Worm (Caenorhabditis elegans) whole organism, L4 larva: ENCODE results near the gene F53C11.9.

Experiments
- F26F4.8 ChIP-seq: fragments of 200-800 bp; sonication (Bioruptor generic); conservative IDR thresholded peaks from 2 replicates; pipeline ENCODE4 v1.3.6; 2022; ENCODE audit warnings: missing genetic modification characterization, missing compliant biosample characterization
- R02D3.7 ChIP-seq: fragments of 150-350 bp; sonication (generic microtip); optimal IDR thresholded peaks from 3 replicates; lab custom pipeline; 2014; ENCODE audit warnings: missing biosample characterization, missing genetic modification characterization
- Y5F2A.4 ChIP-seq: fragments of 200-800 bp; sonication (Bioruptor generic); optimal IDR thresholded peaks from 2 replicates; lab custom pipeline; 2018; ENCODE audit warnings: mild to moderate bottlenecking, missing genetic modification characterization, missing compliant biosample characterization
- Y75B8A.6 ChIP-seq: fragments of 200-800 bp; sonication (Bioruptor generic); IDR thresholded peaks from 2 replicates; pipeline ENCODE4 v1.3.6; 2022; ENCODE audit warnings: missing genetic modification reagents, missing genetic modification characterization, missing compliant biosample characterization
- aha-1 ChIP-seq: fragments of 150-350 bp; peaks from one replicate; lab custom pipeline; 2014; ENCODE audit warnings: missing biosample characterization, missing genetic modification characterization
- aly-2 ChIP-seq: sonication (generic microtip); optimal IDR thresholded peaks from 2 replicates; lab custom pipeline; 2018; ENCODE audit warnings: missing biosample characterization, missing genetic modification characterization
- arid-1 ChIP-seq: fragments of 200-800 bp; sonication (Bioruptor generic); conservative IDR thresholded peaks from 2 replicates; pipeline ENCODE4 v1.3.6; 2022; ENCODE audit warnings: missing genetic modification reagents, missing genetic modification characterization, missing compliant biosample characterization
- ces-1 ChIP-seq: fragments of 150-350 bp; sonication (generic microtip); optimal IDR thresholded peaks from 4 replicates; lab custom pipeline; 2014; ENCODE audit warnings: missing biosample characterization, missing genetic modification reagents, missing genetic modification characterization
- daf-16 ChIP-seq, 3 experiments: sonication (generic microtip); optimal IDR thresholded peaks; 2 replicates each; lab custom pipeline; 2016 to 2017; ENCODE audit warnings: missing genetic modification characterization in 3 of 3, missing genetic modification reagents in 3 of 3, mild to moderate bottlenecking in 2 of 3, missing compliant biosample characterization in 2 of 3, missing biosample characterization in 1 of 3, moderate library complexity in 1 of 3
- dmd-6 ChIP-seq: fragments of 200-800 bp; sonication (Bioruptor generic); IDR thresholded peaks from 2 replicates; pipeline ENCODE4 v1.3.6; 2022; ENCODE audit warnings: missing genetic modification reagents, missing genetic modification characterization, missing compliant biosample characterization
- dve-1 ChIP-seq: sonication (generic microtip); optimal IDR thresholded peaks from 2 replicates; lab custom pipeline; 2017; ENCODE audit warnings: antibody characterized with exemption, mild to moderate bottlenecking, missing genetic modification characterization, missing compliant biosample characterization; ENCODE audit not compliant: insufficient read depth
- hif-1 ChIP-seq, 2 experiments: sonication (generic microtip); optimal IDR thresholded peaks; 2 replicates each; lab custom pipeline; 2016 to 2017; ENCODE audit warnings: missing compliant biosample characterization in 2 of 2, missing genetic modification characterization in 2 of 2, missing genetic modification reagents in 2 of 2, missing genotype in 2 of 2, mild to moderate bottlenecking in 1 of 2
- hlh-11 ChIP-seq: fragments of 200-800 bp; sonication (Bioruptor generic); optimal IDR thresholded peaks from 2 replicates; lab custom pipeline; 2018; ENCODE audit warnings: mild to moderate bottlenecking, missing genetic modification characterization, missing compliant biosample characterization
- hlh-30 ChIP-seq: sonication (generic microtip); optimal IDR thresholded peaks from 2 replicates; lab custom pipeline; 2017; ENCODE audit warnings: antibody characterized with exemption, mild to moderate bottlenecking, missing genetic modification characterization, missing compliant biosample characterization; ENCODE audit not compliant: insufficient read depth
- lin-13 ChIP-seq: fragments of 150-350 bp; optimal IDR thresholded peaks from 2 replicates; lab custom pipeline; 2014; ENCODE audit warnings: missing biosample characterization, missing genetic modification reagents, missing genetic modification characterization
- lin-15B ChIP-seq: fragments of 150-350 bp; sonication (generic microtip); optimal IDR thresholded peaks from 3 replicates; lab custom pipeline; 2014; ENCODE audit warnings: missing biosample characterization, missing genetic modification characterization
- lin-29 ChIP-seq: fragments of 200-800 bp; sonication (Bioruptor generic); IDR thresholded peaks from 2 replicates; pipeline ENCODE4 v1.3.6; 2022; ENCODE audit warnings: missing genetic modification reagents, missing genetic modification characterization, missing compliant biosample characterization
- lir-3 ChIP-seq: sonication (generic microtip); optimal IDR thresholded peaks from 2 replicates; lab custom pipeline; 2016; ENCODE audit warnings: mild to moderate bottlenecking, missing genetic modification characterization, missing compliant biosample characterization
- madf-9 ChIP-seq: fragments of 200-800 bp; sonication (Bioruptor generic); conservative IDR thresholded peaks from 2 replicates; pipeline ENCODE4 v1.3.6; 2022; ENCODE audit warnings: missing genetic modification reagents, missing genetic modification characterization, missing compliant biosample characterization
- mep-1 ChIP-seq: fragments of 150-350 bp; sonication (generic microtip); optimal IDR thresholded peaks from 3 replicates; lab custom pipeline; 2014; ENCODE audit warnings: missing biosample characterization, missing genetic modification characterization
- mxl-2 ChIP-seq: fragments of 200-800 bp; sonication (Bioruptor generic); conservative IDR thresholded peaks from 2 replicates; pipeline ENCODE4 v1.3.6; 2022; ENCODE audit warnings: missing genetic modification reagents, missing genetic modification characterization, missing compliant biosample characterization
- mxl-3 ChIP-seq: fragments of 200-800 bp; sonication (Bioruptor generic); optimal IDR thresholded peaks from 2 replicates; lab custom pipeline; 2018; ENCODE audit warnings: mild to moderate bottlenecking, missing genetic modification characterization, missing compliant biosample characterization
- nhr-10 ChIP-seq: fragments of 150-350 bp; optimal IDR thresholded peaks from 2 replicates; lab custom pipeline; 2014; ENCODE audit warnings: missing biosample characterization, missing genetic modification characterization
- nhr-102 ChIP-seq: sonication (generic microtip); optimal IDR thresholded peaks from 2 replicates; lab custom pipeline; 2016; ENCODE audit warnings: mild to moderate bottlenecking, missing genetic modification characterization, moderate library complexity, missing compliant biosample characterization
- nhr-11 ChIP-seq: fragments of 150-350 bp; optimal IDR thresholded peaks from 2 replicates; lab custom pipeline; 2014; ENCODE audit warnings: missing biosample characterization, missing genetic modification characterization
- nhr-28 ChIP-seq: fragments of 150-350 bp; optimal IDR thresholded peaks from 2 replicates; lab custom pipeline; 2014; ENCODE audit warnings: missing biosample characterization, missing genetic modification characterization
- nhr-41 ChIP-seq: fragments of 200-800 bp; sonication (Bioruptor generic); IDR thresholded peaks from 2 replicates; pipeline ENCODE4 v1.3.6; 2022; ENCODE audit warnings: missing genetic modification reagents, missing genetic modification characterization, missing compliant biosample characterization
- nhr-48 ChIP-seq: sonication (generic microtip); optimal IDR thresholded peaks from 2 replicates; lab custom pipeline; 2016; ENCODE audit warnings: mild to moderate bottlenecking, missing genetic modification characterization, missing compliant biosample characterization
- nhr-6 ChIP-seq: fragments of 150-350 bp; optimal IDR thresholded peaks from 2 replicates; lab custom pipeline; 2014; ENCODE audit warnings: missing biosample characterization, missing genetic modification characterization
- nhr-77 ChIP-seq: fragments of 150-350 bp; optimal IDR thresholded peaks from 2 replicates; lab custom pipeline; 2014; ENCODE audit warnings: missing biosample characterization, missing genetic modification characterization
- php-3 ChIP-seq: fragments of 200-800 bp; sonication (Bioruptor generic); IDR thresholded peaks from 2 replicates; pipeline ENCODE4 v1.3.6; 2022; ENCODE audit warnings: missing genetic modification reagents, missing genetic modification characterization, missing compliant biosample characterization
- pqm-1 ChIP-seq: sonication (generic microtip); optimal IDR thresholded peaks from 2 replicates; lab custom pipeline; 2017; ENCODE audit warnings: missing biosample characterization, missing genetic modification characterization
- spr-3 ChIP-seq: fragments of 200-800 bp; sonication (Bioruptor generic); optimal IDR thresholded peaks from 2 replicates; lab custom pipeline; 2018; ENCODE audit warnings: mild to moderate bottlenecking, missing genetic modification characterization, missing compliant biosample characterization
- unc-62 ChIP-seq, 3 experiments: fragments of 150-350 bp in 1 of 3; sonication (generic microtip); optimal IDR thresholded peaks in 2 of 3; peaks in 1 of 3; 1 replicate in 1 of 3; 2 replicates in 2 of 3; lab custom pipeline; 2014 to 2017; ENCODE audit warnings: missing biosample characterization in 3 of 3, missing genetic modification characterization in 3 of 3, missing genetic modification reagents in 3 of 3, missing genotype in 1 of 3
- zip-2 ChIP-seq: fragments of 150-350 bp; optimal IDR thresholded peaks from 2 replicates; lab custom pipeline; 2014; ENCODE audit warnings: missing biosample characterization, missing genetic modification characterization

Gene F53C11.9

DNA sequence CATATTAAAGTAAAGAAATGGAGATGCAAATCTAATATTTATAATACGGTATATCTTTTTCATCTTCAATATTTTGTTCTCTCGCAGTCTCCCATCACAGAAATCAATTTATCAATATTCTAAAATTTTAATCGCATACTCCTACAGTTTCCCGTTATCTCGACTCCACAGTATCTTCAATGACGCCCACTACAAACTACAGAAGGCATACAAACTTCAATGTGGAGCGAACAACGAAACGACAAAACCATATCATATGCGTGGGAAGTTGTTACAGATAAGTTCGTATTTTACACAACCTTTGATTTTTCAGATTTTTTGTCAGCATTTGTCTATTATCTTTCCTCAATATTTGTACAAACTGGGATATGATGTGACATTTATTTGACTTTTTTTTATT, 37.9 kb upstream of the F53C11.9 start (continued):
- TF ChIP-seq nhr-41 (GFP tag; lab: Robert Waterston, UW) (no peak), R02D3.7 (no peak), mxl-3 (GFP tag; lab: Kevin White, UChicago) (no peak)

DNA sequence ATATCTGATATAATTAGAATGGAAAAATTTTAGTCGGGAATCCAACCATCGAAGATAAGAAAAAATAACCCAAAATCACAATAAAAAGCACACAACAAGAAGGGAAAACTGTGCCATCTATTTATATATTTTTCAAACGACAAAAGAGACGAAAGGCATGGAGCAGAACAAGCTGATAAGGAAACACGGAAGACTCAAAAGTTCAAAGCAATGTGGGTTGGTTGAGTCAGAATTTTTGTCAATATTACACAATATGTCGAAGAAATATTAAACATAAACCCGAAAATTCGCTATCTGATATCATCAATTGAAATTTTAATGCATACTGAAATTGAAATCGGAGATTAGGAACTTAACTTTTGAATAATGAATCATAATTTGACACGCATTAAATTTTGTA, 32.9 kb upstream of the F53C11.9 start, which contains the start of gene F35E12.9:
Gene F35E12.9, minus strand, starts transcription at position 227 of the 400 bp plus-strand sequence.
- TF ChIP-seq Y75B8A.6 (GFP tag; lab: Robert Waterston, UW) = no peak
- no peak for TF ChIP-seq spr-3
- no peak for TF ChIP-seq nhr-11 (tag; lab: Kevin White, UChicago)
- peak; percentile 59 for TF ChIP-seq hlh-11 (tag; lab: Kevin White, UChicago)
- peak; percentile 33 for TF ChIP-seq nhr-48 (tag; lab: Kevin White, UChicago)
- peak; percentile 87 for TF ChIP-seq dve-1 (tag; lab: Kevin White, UChicago)
- no peak for TF ChIP-seq nhr-10 (tag; lab: Kevin White, UChicago)
- peak; percentile 83 for TF ChIP-seq nhr-28 (tag; lab: Kevin White, UChicago)
- TF ChIP-seq hlh-30 (tag; lab: Kevin White, UChicago) = no peak
- TF ChIP-seq dmd-6 (GFP tag; lab: Robert Waterston, UW) = peak; percentile 81
- peak; percentile 85 for TF ChIP-seq aha-1 (tag; lab: Kevin White, UChicago)
- peak; percentile 24 for TF ChIP-seq nhr-102 (tag; lab: Kevin White, UChicago)
- peak; percentile 78 for TF ChIP-seq php-3 (GFP tag; lab: Robert Waterston, UW)
- TF ChIP-seq pqm-1 (tag; lab: Kevin White, UChicago) = peak; percentile 98
- TF ChIP-seq nhr-77 = peak; percentile 35
- peak; percentile 23 for TF ChIP-seq mep-1 (tag; lab: Kevin White, UChicago)
- no peak for TF ChIP-seq daf-16 (GFP tag; optimal IDR thresholded peaks at IDR 0.05; lab: Kevin White, UChicago)
- peak; percentile 85 for TF ChIP-seq daf-16 (tag; optimal IDR thresholded peaks at IDR 0.05; lab: Kevin White, UChicago)
- peak; percentile 16 for TF ChIP-seq zip-2 (tag; lab: Kevin White, UChicago)
- TF ChIP-seq nhr-6 (tag; lab: Kevin White, UChicago) = peak; percentile 45

DNA sequence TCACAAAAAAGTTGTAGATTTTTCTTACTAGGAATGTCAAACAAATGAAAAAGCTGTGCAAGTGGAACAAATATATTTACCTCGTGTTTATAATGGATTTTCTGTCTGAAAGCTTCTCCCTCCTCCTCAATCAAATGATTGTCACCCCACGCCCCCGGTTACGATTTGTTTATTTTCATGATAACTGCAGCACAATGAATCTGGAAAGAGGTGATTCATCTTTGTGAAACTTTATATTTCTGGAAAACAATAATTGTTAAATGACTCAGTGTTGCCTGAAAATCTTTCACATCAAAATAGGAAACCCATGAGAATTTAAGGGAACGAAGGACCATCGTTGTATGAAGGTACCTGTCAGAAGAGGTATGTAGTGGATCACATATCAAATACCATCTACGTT, 29.2 kb upstream of the F53C11.9 start, which contains the start of gene F35E12.10:
Gene F35E12.10, minus strand, starts transcription at position 101 of the 400 bp plus-strand sequence.
- TF ChIP-seq lir-3 = no peak
- no peak for TF ChIP-seq F26F4.8 (GFP tag; lab: Robert Waterston, UW)
- TF ChIP-seq aha-1 (tag; lab: Kevin White, UChicago) = peak; percentile 69
- TF ChIP-seq lin-15B = no peak
- TF ChIP-seq arid-1 (GFP tag; lab: Robert Waterston, UW) = no peak
- no peak for TF ChIP-seq Y5F2A.4 (GFP tag; lab: Kevin White, UChicago)
- TF ChIP-seq aly-2 (tag; lab: Kevin White, UChicago) = no peak
- TF ChIP-seq hif-1 (tag; optimal IDR thresholded peaks at IDR 0.05; lab: Kevin White, UChicago) = no peak
- no peak for TF ChIP-seq lin-29 (GFP tag; lab: Robert Waterston, UW)
- no peak for TF ChIP-seq mxl-3 (GFP tag; lab: Kevin White, UChicago)
- no peak for TF ChIP-seq lin-13
- TF ChIP-seq unc-62 (GFP tag; optimal IDR thresholded peaks at IDR 0.05 in 1 of 2; lab: Kevin White, UChicago) = peak in 1 of 2 experiments; percentile 37
- TF ChIP-seq unc-62 (tag; optimal IDR thresholded peaks at IDR 0.05; lab: Kevin White, UChicago) = no peak
- no peak for TF ChIP-seq mxl-2 (GFP tag; lab: Robert Waterston, UW)
- TF ChIP-seq dve-1 (tag; lab: Kevin White, UChicago) = no peak
- no peak for TF ChIP-seq hlh-11 (tag; lab: Kevin White, UChicago)
- no peak for TF ChIP-seq madf-9 (GFP tag; lab: Robert Waterston, UW)
- TF ChIP-seq ces-1 (GFP tag; lab: Kevin White, UChicago) = no peak
